Fruit fly (Drosophila melanogaster): ENCODE data around the gene mtgo.

mtgo gene

dm6 chr2L:16548418-16549108, 3.7 kb downstream of the mtgo start:
- TF ChIP-seq Clk (GFP tag; optimal IDR thresholded peaks at IDR 0.05) (no peak), tj (GFP tag; optimal IDR thresholded peaks at IDR 0.05) (no peak), CG11617 (GFP tag; optimal IDR thresholded peaks at IDR 0.05) (peak; percentile 24), toe (GFP tag; optimal IDR thresholded peaks at IDR 0.05) (no peak), pad (GFP tag; optimal IDR thresholded peaks at IDR 0.05) (no peak), CG14711 (tag; optimal IDR thresholded peaks at IDR 0.05) (peak; percentile 46), CG7045 (GFP tag; optimal IDR thresholded peaks at IDR 0.05) (peak; percentile 39), CG5204 (GFP tag; optimal IDR thresholded peaks at IDR 0.05) (no peak)

dm6 chr2L:16549859-16550258, 5.0 kb downstream of the mtgo start, which contains the start of gene CG5968:
CG5968 (minus strand) TSS chr2L:16549959.
- no peak for TF ChIP-seq toe (GFP tag; optimal IDR thresholded peaks at IDR 0.05)
- TF ChIP-seq kay (GFP tag; ENCODE audit: borderline replicate concordance) = no peak
- no peak for TF ChIP-seq Crg-1 (GFP tag; optimal IDR thresholded peaks at IDR 0.05)
- TF ChIP-seq CG7045 (GFP tag; optimal IDR thresholded peaks at IDR 0.05) = no peak
- TF ChIP-seq Hr96 (GFP tag; optimal IDR thresholded peaks at IDR 0.05) = no peak
- no peak for TF ChIP-seq CG33017 (tag; optimal IDR thresholded peaks at IDR 0.05)
- TF ChIP-seq Mnt (GFP tag; optimal IDR thresholded peaks at IDR 0.05) = no peak
- no peak for TF ChIP-seq CG14711 (tag; optimal IDR thresholded peaks at IDR 0.05)
- no peak for TF ChIP-seq ovo (GFP tag; optimal IDR thresholded peaks at IDR 0.05)
- no peak for TF ChIP-seq bab1 (GFP tag; optimal IDR thresholded peaks at IDR 0.05)
- no peak for TF ChIP-seq CG12768 (GFP tag; optimal IDR thresholded peaks at IDR 0.05)
- no peak for TF ChIP-seq tj (GFP tag; optimal IDR thresholded peaks at IDR 0.05)
- TF ChIP-seq Clk (GFP tag; optimal IDR thresholded peaks at IDR 0.05) = no peak
- TF ChIP-seq cic (GFP tag; optimal IDR thresholded peaks at IDR 0.05) = no peak
- no peak for TF ChIP-seq CG5204 (GFP tag; optimal IDR thresholded peaks at IDR 0.05)
- no peak for TF ChIP-seq pad (GFP tag; optimal IDR thresholded peaks at IDR 0.05)
- no peak for TF ChIP-seq CG7101 (tag; optimal IDR thresholded peaks at IDR 0.05)
- no peak for TF ChIP-seq CG1620 (GFP tag; optimal IDR thresholded peaks at IDR 0.05)
- TF ChIP-seq CG11617 (GFP tag; optimal IDR thresholded peaks at IDR 0.05) = no peak
- TF ChIP-seq cnc (optimal IDR thresholded peaks at IDR 0.05) = no peak

dm6 chr2L:16559919-16560318, 15.1 kb downstream of the mtgo start:
- no peak for TF ChIP-seq pad (GFP tag; optimal IDR thresholded peaks at IDR 0.05)
- TF ChIP-seq cic (GFP tag; optimal IDR thresholded peaks at IDR 0.05) = no peak
- no peak for TF ChIP-seq CG7101 (tag; optimal IDR thresholded peaks at IDR 0.05)
- no peak for TF ChIP-seq CG12768 (GFP tag; optimal IDR thresholded peaks at IDR 0.05)
- TF ChIP-seq Mnt (GFP tag; optimal IDR thresholded peaks at IDR 0.05) = no peak
- TF ChIP-seq tj (GFP tag; optimal IDR thresholded peaks at IDR 0.05) = no peak
- TF ChIP-seq kay (GFP tag; ENCODE audit: borderline replicate concordance) = no peak

dm6 chr2L:16562379-16562778, 17.6 kb downstream of the mtgo start:
- TF ChIP-seq CG5204 (GFP tag; optimal IDR thresholded peaks at IDR 0.05) (no peak), CG7045 (GFP tag; optimal IDR thresholded peaks at IDR 0.05) (no peak), Hr96 (GFP tag; optimal IDR thresholded peaks at IDR 0.05) (no peak), CG12768 (GFP tag; optimal IDR thresholded peaks at IDR 0.05) (no peak), CG7101 (tag; optimal IDR thresholded peaks at IDR 0.05) (no peak), pad (GFP tag; optimal IDR thresholded peaks at IDR 0.05) (no peak), CG1620 (GFP tag; optimal IDR thresholded peaks at IDR 0.05) (no peak), Crg-1 (GFP tag; optimal IDR thresholded peaks at IDR 0.05) (no peak), CG14711 (tag; optimal IDR thresholded peaks at IDR 0.05) (no peak)

dm6 chr2L:16582732-16583131, 37.9 kb downstream of the mtgo start:
- TF ChIP-seq toe (GFP tag; optimal IDR thresholded peaks at IDR 0.05) (no peak), Clk (GFP tag; optimal IDR thresholded peaks at IDR 0.05) (no peak), CG1620 (GFP tag; optimal IDR thresholded peaks at IDR 0.05) (no peak), CG14711 (tag; optimal IDR thresholded peaks at IDR 0.05) (no peak), ovo (GFP tag; optimal IDR thresholded peaks at IDR 0.05) (no peak), CG7101 (tag; optimal IDR thresholded peaks at IDR 0.05) (no peak), Mnt (GFP tag; optimal IDR thresholded peaks at IDR 0.05) (no peak), cic (GFP tag; optimal IDR thresholded peaks at IDR 0.05) (no peak)

dm6 chr2L:16587654-16588348, 43.0 kb downstream of the mtgo start:
- no peak for TF ChIP-seq CG14711 (tag; optimal IDR thresholded peaks at IDR 0.05)
- peak; percentile 38 for TF ChIP-seq tj (GFP tag; optimal IDR thresholded peaks at IDR 0.05)
- no peak for TF ChIP-seq CG7101 (tag; optimal IDR thresholded peaks at IDR 0.05)
- no peak for TF ChIP-seq kay (GFP tag; ENCODE audit: borderline replicate concordance)
- TF ChIP-seq cnc (optimal IDR thresholded peaks at IDR 0.05) = no peak
- no peak for TF ChIP-seq Clk (GFP tag; optimal IDR thresholded peaks at IDR 0.05)

dm6 chr2L:16588691-16589102, 43.9 kb downstream of the mtgo start:
- TF ChIP-seq kay (GFP tag; ENCODE audit: borderline replicate concordance) (no peak), cnc (optimal IDR thresholded peaks at IDR 0.05) (no peak), CG5204 (GFP tag; optimal IDR thresholded peaks at IDR 0.05) (no peak), Hr96 (GFP tag; optimal IDR thresholded peaks at IDR 0.05) (no peak), CG7101 (tag; optimal IDR thresholded peaks at IDR 0.05) (no peak), tj (GFP tag; optimal IDR thresholded peaks at IDR 0.05) (no peak), Mnt (GFP tag; optimal IDR thresholded peaks at IDR 0.05) (no peak), Clk (GFP tag; optimal IDR thresholded peaks at IDR 0.05) (no peak), CG12768 (GFP tag; optimal IDR thresholded peaks at IDR 0.05) (no peak), cic (GFP tag; optimal IDR thresholded peaks at IDR 0.05) (no peak), pad (GFP tag; optimal IDR thresholded peaks at IDR 0.05) (no peak), CG7045 (GFP tag; optimal IDR thresholded peaks at IDR 0.05) (no peak), bab1 (GFP tag; optimal IDR thresholded peaks at IDR 0.05) (no peak), toe (GFP tag; optimal IDR thresholded peaks at IDR 0.05) (no peak), CG11617 (GFP tag; optimal IDR thresholded peaks at IDR 0.05) (no peak), Crg-1 (GFP tag; optimal IDR thresholded peaks at IDR 0.05) (no peak), ovo (GFP tag; optimal IDR thresholded peaks at IDR 0.05) (no peak)
